Fruit fly (Drosophila melanogaster) whole organism, pupa: Measurements from ENCODE around the gene zormin.

Experiments
- CG13204 ChIP-seq: fragments of 200-800 bp; sonication (Bioruptor generic); optimal IDR thresholded peaks from 2 replicates; lab custom pipeline; 2018; ENCODE audit warnings: missing biosample characterization, mild to moderate bottlenecking, missing genetic modification characterization, moderate library complexity
- CG32121 ChIP-seq: fragments of 200-800 bp; sonication (Bioruptor generic); IDR thresholded peaks from 2 replicates; pipeline ENCODE4 v1.3.6; 2022; ENCODE audit warnings: missing biosample characterization, missing genetic modification characterization
- CG4496 ChIP-seq: fragments of 200-800 bp; sonication (Bioruptor generic); IDR thresholded peaks from 3 replicates; pipeline ENCODE4 v1.3.6; 2022; ENCODE audit warnings: missing biosample characterization, missing genetic modification characterization
- CG8159 ChIP-seq: fragments of 200-800 bp; sonication (Bioruptor generic); optimal IDR thresholded peaks from 3 replicates; lab custom pipeline; 2018; ENCODE audit warnings: missing biosample characterization, mild to moderate bottlenecking, missing genetic modification characterization, moderate library complexity
- CG8301 ChIP-seq: fragments of 200-800 bp; sonication (Bioruptor generic); optimal IDR thresholded peaks from 2 replicates; lab custom pipeline; 2018; ENCODE audit warnings: missing biosample characterization, mild to moderate bottlenecking, missing genetic modification characterization
- D1 ChIP-seq: fragments of 200-800 bp; sonication (Bioruptor generic); optimal IDR thresholded peaks from 2 replicates; lab custom pipeline; 2018; ENCODE audit warnings: missing biosample characterization, mild to moderate bottlenecking, missing genetic modification characterization, moderate library complexity
- EcR ChIP-seq: fragments of 200-800 bp; sonication (Bioruptor generic); optimal IDR thresholded peaks from 3 replicates; lab custom pipeline; 2019; ENCODE audit warnings: missing biosample characterization, missing genetic modification characterization, mild to moderate bottlenecking, moderate library complexity, missing genetic modification reagents
- Pif1A ChIP-seq: fragments of 200-800 bp; sonication (Bioruptor generic); optimal IDR thresholded peaks from 3 replicates; lab custom pipeline; 2016; ENCODE audit warnings: missing biosample characterization, missing genetic modification characterization

DNA sequence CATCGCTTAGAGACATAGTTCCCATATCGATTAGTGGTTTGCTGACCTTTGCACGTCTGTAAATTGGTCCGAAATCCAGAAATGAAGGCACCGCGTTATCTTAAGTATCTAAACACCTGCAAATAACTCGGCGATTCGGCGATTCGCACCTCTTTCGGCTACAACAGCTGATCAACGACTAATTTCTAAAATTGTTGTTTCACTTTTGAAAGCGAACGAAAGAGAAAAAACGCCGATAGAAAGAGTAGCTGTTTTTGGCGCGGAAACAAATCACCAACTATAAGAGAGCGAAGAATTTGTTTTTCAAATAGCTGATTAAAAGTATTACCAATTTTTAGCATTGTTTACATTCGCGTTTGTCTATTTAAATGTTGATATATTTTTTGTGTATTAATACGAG, 17.5 kb upstream of the zormin start, which contains the start of gene CG15879:
- no peak for TF ChIP-seq EcR (GFP tag; lab: Kevin White, UChicago)
- TF ChIP-seq CG8159 = no peak
- TF ChIP-seq D1 (tag; lab: Kevin White, UChicago) = no peak
- no peak for TF ChIP-seq CG4496 (GFP tag; lab: Robert Waterston, UW)
- no peak for TF ChIP-seq CG8301 (tag; lab: Kevin White, UChicago)
- no peak for TF ChIP-seq CG13204 (GFP tag; lab: Kevin White, UChicago)
- TF ChIP-seq CG32121 = no peak
- no peak for TF ChIP-seq Pif1A (GFP tag; lab: Kevin White, UChicago)
